Worm (Caenorhabditis elegans) whole organism, mixed stage, embryonic: Measurements from ENCODE around the gene B0416.5.

Source experiments
- bed-3 ChIP-seq: fragments of 200-800 bp; sonication (Bioruptor generic); optimal IDR thresholded peaks from 3 replicates; lab custom pipeline; 2018; ENCODE audit warnings: mild to moderate bottlenecking, missing genetic modification characterization, moderate library complexity, missing compliant biosample characterization
- blmp-1 ChIP-seq: fragments of 150-350 bp; optimal IDR thresholded peaks from 2 replicates; lab custom pipeline; 2014; ENCODE audit warnings: missing biosample characterization, missing genetic modification characterization
- ceh-39 ChIP-seq: fragments of 150-350 bp; optimal IDR thresholded peaks from 2 replicates; lab custom pipeline; 2014; ENCODE audit warnings: missing biosample characterization, missing genetic modification characterization
- ceh-43 ChIP-seq: fragments of 200-800 bp; sonication (Bioruptor generic); optimal IDR thresholded peaks from 2 replicates; lab custom pipeline; 2018; ENCODE audit warnings: mild to moderate bottlenecking, missing genetic modification characterization, moderate library complexity, missing compliant biosample characterization
- elt-3 ChIP-seq: fragments of 150-350 bp; optimal IDR thresholded peaks from 2 replicates; lab custom pipeline; 2014; ENCODE audit warnings: missing biosample characterization, missing genetic modification characterization
- pha-4 ChIP-seq: fragments of 150-350 bp; optimal IDR thresholded peaks from 2 replicates; lab custom pipeline; 2018; ENCODE audit warnings: missing biosample characterization, missing genetic modification reagents, missing genetic modification characterization
- sem-2 ChIP-seq: fragments of 200-800 bp; sonication (Bioruptor generic); optimal IDR thresholded peaks from 2 replicates; lab custom pipeline; 2018; ENCODE audit warnings: mild to moderate bottlenecking, missing genetic modification characterization, missing compliant biosample characterization
- snpc-4 ChIP-seq: fragments of 150-350 bp; optimal IDR thresholded peaks from 2 replicates; lab custom pipeline; 2014; ENCODE audit warnings: missing biosample characterization, missing genetic modification characterization
- unc-62 ChIP-seq: fragments of 150-350 bp; optimal IDR thresholded peaks from 2 replicates; lab custom pipeline; 2014; ENCODE audit warnings: missing biosample characterization, missing genetic modification reagents, missing genetic modification characterization
- ztf-11 ChIP-seq: fragments of 150-350 bp; optimal IDR thresholded peaks from 2 replicates; lab custom pipeline; 2014; ENCODE audit warnings: missing biosample characterization, missing genetic modification characterization

ce11 chrX:9251488-9251887 lies 19.2 kb downstream of the B0416.5 start, which contains the start of gene pes-8:
- no peak for TF ChIP-seq ceh-43
- no peak for TF ChIP-seq elt-3 (tag; lab: Kevin White, UChicago)
- no peak for TF ChIP-seq blmp-1 (tag; lab: Kevin White, UChicago)
- no peak for TF ChIP-seq snpc-4
- TF ChIP-seq pha-4 (tag; lab: Kevin White, UChicago), result no peak
- no peak for TF ChIP-seq unc-62 (GFP tag; lab: Kevin White, UChicago)
- no peak for TF ChIP-seq ceh-39
- TF ChIP-seq bed-3 (GFP tag; lab: Kevin White, UChicago), result no peak
- TF ChIP-seq sem-2 (GFP tag; lab: Kevin White, UChicago), result no peak
- no peak for TF ChIP-seq ztf-11 (tag; lab: Kevin White, UChicago)
